Worm (Caenorhabditis elegans) whole organism, L1 larva: ENCODE data around the gene nphp-4.

Experiments
- ama-1 ChIP-seq: fragments of 150-350 bp; optimal IDR thresholded peaks from 2 replicates; lab custom pipeline; 2014
- egl-27 ChIP-seq, 2 experiments: fragments of 150-350 bp in 1 of 2; sonication (generic microtip); optimal IDR thresholded peaks; 3 replicates each; lab custom pipeline; 2017 to 2018; ENCODE audit warnings: missing biosample characterization in 2 of 2, missing genetic modification characterization in 2 of 2, missing genetic modification reagents in 2 of 2
- grh-1 ChIP-seq: fragments of 200-800 bp; sonication (Bioruptor generic); IDR thresholded peaks from 2 replicates; pipeline ENCODE4 v1.3.6; 2022; ENCODE audit warnings: missing genetic modification reagents, missing genetic modification characterization, missing compliant biosample characterization
- lin-15B ChIP-seq: fragments of 150-350 bp; sonication (generic microtip); optimal IDR thresholded peaks from 3 replicates; lab custom pipeline; 2014; ENCODE audit warnings: missing biosample characterization, missing genetic modification characterization
- lin-35 ChIP-seq, 2 experiments: fragments of 150-350 bp; optimal IDR thresholded peaks; 2 replicates each; lab custom pipeline; 2014; ENCODE audit warnings: missing biosample characterization in 2 of 2, missing genetic modification characterization in 2 of 2, missing genetic modification reagents in 2 of 2
- lin-39 ChIP-seq: fragments of 150-350 bp; optimal IDR thresholded peaks from 2 replicates; lab custom pipeline; 2014; ENCODE audit warnings: missing biosample characterization, missing genetic modification reagents, missing genetic modification characterization
- nhr-12 ChIP-seq: sonication (generic microtip); optimal IDR thresholded peaks from 2 replicates; lab custom pipeline; 2017; ENCODE audit warnings: missing biosample characterization, missing genetic modification characterization
- nhr-20 ChIP-seq: sonication (generic microtip); optimal IDR thresholded peaks from 2 replicates; lab custom pipeline; 2016; ENCODE audit warnings: mild to moderate bottlenecking, missing genetic modification characterization, missing compliant biosample characterization
- nhr-237 ChIP-seq: fragments of 150-350 bp; optimal IDR thresholded peaks from 2 replicates; lab custom pipeline; 2014; ENCODE audit warnings: missing biosample characterization, missing genetic modification characterization
- nhr-84 ChIP-seq: sonication (generic microtip); optimal IDR thresholded peaks from 2 replicates; lab custom pipeline; 2017; ENCODE audit warnings: missing biosample characterization, missing genetic modification characterization
- skn-1 ChIP-seq: fragments of 150-350 bp; optimal IDR thresholded peaks from 2 replicates; lab custom pipeline; 2014; ENCODE audit warnings: missing biosample characterization, missing genetic modification characterization
- unc-30 ChIP-seq: sonication (generic microtip); optimal IDR thresholded peaks from 2 replicates; lab custom pipeline; 2017; ENCODE audit warnings: missing biosample characterization, missing genetic modification characterization

DNA sequence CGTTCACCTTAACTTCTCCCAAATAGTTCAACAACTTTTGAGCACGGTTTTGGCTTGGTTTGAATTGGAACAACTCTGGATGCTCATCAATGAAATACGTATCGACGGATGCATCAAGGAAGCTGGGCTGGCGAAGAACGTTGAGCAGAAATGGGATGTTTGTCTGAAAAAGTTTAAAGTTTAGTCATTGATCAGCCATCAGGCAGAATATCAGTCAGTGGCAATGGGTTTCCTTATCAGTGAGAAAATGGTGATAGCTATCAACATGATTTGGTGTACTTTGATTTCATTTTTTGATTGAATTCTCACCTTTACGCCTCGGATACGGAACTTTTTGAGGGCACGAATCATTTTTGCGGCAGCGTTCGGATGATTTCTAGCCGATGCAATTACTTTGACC is 23.0 kb downstream of the nphp-4 start:
- TF ChIP-seq lin-15B (tag; lab: Kevin White, UChicago), result no peak
- TF ChIP-seq unc-30, result no peak
- no peak for TF ChIP-seq skn-1 (tag; lab: Kevin White, UChicago)
- no peak for TF ChIP-seq nhr-20 (tag; lab: Kevin White, UChicago)
- no peak for TF ChIP-seq nhr-84
- no peak for TF ChIP-seq nhr-12 (tag; lab: Kevin White, UChicago)
- peak; percentile 2 for TF ChIP-seq ama-1 (lab: Kevin White, UChicago)
- TF ChIP-seq grh-1 (GFP tag; lab: Robert Waterston, UW), result no peak
- TF ChIP-seq nhr-237 (tag; lab: Kevin White, UChicago), result no peak
- TF ChIP-seq egl-27 (tag; optimal IDR thresholded peaks at IDR 0.05; lab: Kevin White, UChicago), result no peak
- peak in 1 of 2 experiments; percentile 3 for TF ChIP-seq lin-35 (GFP tag; optimal IDR thresholded peaks at IDR 0.05; lab: Kevin White, UChicago)
- no peak for TF ChIP-seq lin-39 (tag; lab: Kevin White, UChicago)
